Worm (Caenorhabditis elegans): ENCODE data around the gene Y73B6BL.44.

The Y73B6BL.44 gene

ce11 chrIV:6500843-6501242 lies 7.4 kb downstream of the Y73B6BL.44 start:
- no peak for TF ChIP-seq ztf-4 (tag; optimal IDR thresholded peaks at IDR 0.05)
- no peak for TF ChIP-seq nhr-25 (tag; optimal IDR thresholded peaks at IDR 0.05)
- no peak for TF ChIP-seq lin-39 (tag; optimal IDR thresholded peaks at IDR 0.05)
- TF ChIP-seq pqm-1 (tag; optimal IDR thresholded peaks at IDR 0.05): peak; percentile 56
- TF ChIP-seq nhr-77 (tag; optimal IDR thresholded peaks at IDR 0.05): no peak
- no peak for TF ChIP-seq ceh-9 (tag; optimal IDR thresholded peaks at IDR 0.05)
- TF ChIP-seq unc-39 (tag; optimal IDR thresholded peaks at IDR 0.05): no peak
- TF ChIP-seq nhr-28 (tag; optimal IDR thresholded peaks at IDR 0.05): no peak
- no peak for TF ChIP-seq nhr-237 (tag; optimal IDR thresholded peaks at IDR 0.05)
- peak; percentile 58 for TF ChIP-seq elt-2 (tag; optimal IDR thresholded peaks at IDR 0.05)
- TF ChIP-seq skn-1 (tag; optimal IDR thresholded peaks at IDR 0.05): no peak
- TF ChIP-seq pha-4 (tag; optimal IDR thresholded peaks at IDR 0.05): peak; percentile 100

DNA sequence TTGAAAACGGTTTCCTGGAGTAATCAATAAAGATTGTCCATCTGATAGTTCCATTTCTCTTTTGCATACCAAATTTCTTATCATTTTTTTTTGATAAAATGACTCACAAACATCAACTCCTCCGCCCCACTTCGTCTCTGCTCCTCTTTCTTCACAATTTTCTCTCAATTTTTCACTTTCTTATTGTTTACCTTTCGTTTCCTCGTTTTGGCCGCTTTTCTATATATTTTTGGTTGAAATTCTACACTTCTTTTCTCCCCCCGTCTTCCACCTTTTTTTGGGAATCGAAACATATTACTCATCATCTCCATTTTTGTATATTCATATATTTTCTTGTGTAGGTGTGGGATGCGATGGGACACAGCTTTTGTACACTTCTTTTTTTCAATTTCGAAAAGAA lies 9.3 kb downstream of the Y73B6BL.44 start:
- TF ChIP-seq nhr-12 (tag; optimal IDR thresholded peaks at IDR 0.05) (no peak), elt-2 (tag; optimal IDR thresholded peaks at IDR 0.05) (peak; percentile 80), hmg-11 (tag; optimal IDR thresholded peaks at IDR 0.05) (no peak), nhr-76 (tag; optimal IDR thresholded peaks at IDR 0.05) (no peak), lin-15B (tag; optimal IDR thresholded peaks at IDR 0.05) (no peak), nhr-23 (tag; optimal IDR thresholded peaks at IDR 0.05) (no peak), jun-1 (tag; optimal IDR thresholded peaks at IDR 0.05) (peak; percentile 2), pqm-1 (tag; optimal IDR thresholded peaks at IDR 0.05) (peak; percentile 58), pha-4 (tag; optimal IDR thresholded peaks at IDR 0.05) (peak; percentile 72), skn-1 (tag; optimal IDR thresholded peaks at IDR 0.05) (no peak)

DNA sequence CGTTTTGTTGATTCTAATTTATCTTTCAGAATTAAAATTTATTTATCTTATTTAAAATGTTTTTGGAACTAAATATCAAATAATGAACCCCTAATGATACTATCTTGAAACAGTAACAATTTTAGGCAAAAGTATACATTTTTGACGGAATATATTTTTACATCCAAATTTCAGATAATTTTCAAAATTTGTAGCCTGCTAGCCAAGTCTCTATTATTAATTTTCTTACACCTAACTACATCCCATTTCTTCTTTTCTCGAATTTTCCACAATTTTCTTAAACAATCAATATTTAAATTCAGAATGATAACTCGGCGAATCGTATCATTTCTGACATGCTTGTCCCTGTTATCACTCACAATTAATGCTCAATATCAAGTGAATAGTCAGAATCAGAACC lies 13.0 kb downstream of the Y73B6BL.44 start, which contains the start of gene pqn-89:
pqn-89 (plus strand) TSS at position 301 of the 400 bp plus-strand sequence.
- peak; percentile 36 for TF ChIP-seq elt-2 (tag; optimal IDR thresholded peaks at IDR 0.05)
- no peak for TF ChIP-seq pqm-1 (tag; optimal IDR thresholded peaks at IDR 0.05)
- no peak for TF ChIP-seq egl-5 (tag; optimal IDR thresholded peaks at IDR 0.05)

DNA sequence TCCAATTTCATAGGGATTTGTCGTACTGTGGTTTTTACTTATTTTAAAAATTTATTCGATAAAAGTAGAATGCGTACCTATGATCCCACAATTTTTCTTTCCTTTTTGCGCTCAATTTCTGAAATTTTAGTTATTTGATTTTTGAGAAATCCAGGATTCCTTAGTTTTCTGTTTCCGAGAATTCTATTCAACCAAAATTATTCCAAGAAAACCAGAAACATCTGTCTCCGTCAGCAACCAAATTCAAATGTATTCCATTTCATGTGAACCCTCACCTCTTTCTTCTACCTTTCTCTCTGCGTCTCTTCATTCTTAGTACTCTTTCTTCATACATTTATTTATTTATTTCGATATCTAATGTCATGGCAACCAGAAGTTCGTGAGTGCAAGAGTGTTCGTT lies 18.4 kb downstream of the Y73B6BL.44 start:
- no peak for TF ChIP-seq nhr-11 (tag; optimal IDR thresholded peaks at IDR 0.05)
- no peak for TF ChIP-seq ceh-9 (tag; optimal IDR thresholded peaks at IDR 0.05)
- TF ChIP-seq nhr-67 (tag; optimal IDR thresholded peaks at IDR 0.05): no peak
- no peak for TF ChIP-seq unc-39 (tag; optimal IDR thresholded peaks at IDR 0.05)
- TF ChIP-seq jun-1 (tag; optimal IDR thresholded peaks at IDR 0.05): no peak

- TF ChIP-seq ceh-9 (tag; optimal IDR thresholded peaks at IDR 0.05): no peak
- TF ChIP-seq nfya-1 (tag; optimal IDR thresholded peaks at IDR 0.05; ENCODE audit: insufficient read depth): peak; percentile 44
- peak; percentile 67 for TF ChIP-seq tbx-2 (tag; optimal IDR thresholded peaks at IDR 0.05)
- peak; percentile 81 for TF ChIP-seq nhr-11 (tag; optimal IDR thresholded peaks at IDR 0.05)
- TF ChIP-seq lin-39 (tag; optimal IDR thresholded peaks at IDR 0.05): peak; percentile 13
- no peak for TF ChIP-seq lin-15B (tag; optimal IDR thresholded peaks at IDR 0.05)
- TF ChIP-seq egl-5 (tag; optimal IDR thresholded peaks at IDR 0.05): no peak
- peak; percentile 13 for TF ChIP-seq snpc-4 (tag; optimal IDR thresholded peaks at IDR 0.05)
- no peak for TF ChIP-seq nhr-67 (tag; optimal IDR thresholded peaks at IDR 0.05)
- no peak for TF ChIP-seq mml-1 (tag; optimal IDR thresholded peaks at IDR 0.05)
- TF ChIP-seq fkh-10 (GFP tag; optimal IDR thresholded peaks at IDR 0.05): no peak
- TF ChIP-seq jun-1 (tag; optimal IDR thresholded peaks at IDR 0.05): no peak
- no peak for TF ChIP-seq ZK546.5 (tag; optimal IDR thresholded peaks at IDR 0.05)
These were observed 21.3 kb downstream of the Y73B6BL.44 start for ce11 chrIV:6514700-6515099.

ce11 chrIV:6517859-6518258 lies 24.5 kb downstream of the Y73B6BL.44 start, which contains the start of gene C01G5.7:
Gene C01G5.7 (plus strand): TSS chrIV:6518159.
- TF ChIP-seq ceh-28 (tag; optimal IDR thresholded peaks at IDR 0.05): no peak
- TF ChIP-seq ceh-9 (tag; optimal IDR thresholded peaks at IDR 0.05): no peak
- no peak for TF ChIP-seq egl-27 (tag; optimal IDR thresholded peaks at IDR 0.05)
- no peak for TF ChIP-seq nhr-76 (tag; optimal IDR thresholded peaks at IDR 0.05)
- TF ChIP-seq nhr-67 (tag; optimal IDR thresholded peaks at IDR 0.05): no peak
- no peak for TF ChIP-seq lin-15B (tag; optimal IDR thresholded peaks at IDR 0.05)
- TF ChIP-seq nhr-43 (tag; optimal IDR thresholded peaks at IDR 0.05; ENCODE audit: poor library complexity, severe bottlenecking): no peak
- TF ChIP-seq fkh-2 (tag; optimal IDR thresholded peaks at IDR 0.05): no peak
- TF ChIP-seq nhr-11 (tag; optimal IDR thresholded peaks at IDR 0.05): no peak
- TF ChIP-seq egl-5 (tag; optimal IDR thresholded peaks at IDR 0.05): no peak
- no peak for TF ChIP-seq ama-1 (optimal IDR thresholded peaks at IDR 0.05)
- TF ChIP-seq nhr-77 (tag; optimal IDR thresholded peaks at IDR 0.05): no peak
- no peak for TF ChIP-seq tbx-2 (tag; optimal IDR thresholded peaks at IDR 0.05)
- no peak for TF ChIP-seq unc-62 (GFP tag; optimal IDR thresholded peaks at IDR 0.05)
- TF ChIP-seq ceh-16 (tag; optimal IDR thresholded peaks at IDR 0.05): no peak
- no peak for TF ChIP-seq daf-12 (tag; optimal IDR thresholded peaks at IDR 0.05)
- TF ChIP-seq pha-4 (tag; optimal IDR thresholded peaks at IDR 0.05): no peak
- TF ChIP-seq R02D3.7 (tag; optimal IDR thresholded peaks at IDR 0.05): no peak
- no peak for TF ChIP-seq ztf-4 (tag; optimal IDR thresholded peaks at IDR 0.05)
